Worm (Caenorhabditis elegans) whole organism, L2 larva: Measurements from ENCODE around the gene W01B6.4.

ENCODE experiments used
- ama-1 ChIP-seq: fragments of 150-350 bp; optimal IDR thresholded peaks from 2 replicates; lab custom pipeline; 2018; ENCODE audit warnings: inconsistent platforms
- nhr-11 ChIP-seq: fragments of 150-350 bp; optimal IDR thresholded peaks from 2 replicates; lab custom pipeline; 2014; ENCODE audit warnings: missing biosample characterization, missing genetic modification characterization
- nhr-237 ChIP-seq: fragments of 150-350 bp; optimal IDR thresholded peaks from 2 replicates; lab custom pipeline; 2014; ENCODE audit warnings: missing biosample characterization, missing genetic modification characterization
- nhr-77 ChIP-seq: fragments of 150-350 bp; optimal IDR thresholded peaks from 2 replicates; lab custom pipeline; 2014; ENCODE audit warnings: missing biosample characterization, missing genetic modification characterization
- snpc-4 ChIP-seq: fragments of 150-350 bp; optimal IDR thresholded peaks from 2 replicates; lab custom pipeline; 2014; ENCODE audit warnings: missing biosample characterization, missing genetic modification characterization
- unc-39 ChIP-seq: fragments of 150-350 bp; optimal IDR thresholded peaks from 2 replicates; lab custom pipeline; 2014; ENCODE audit warnings: missing biosample characterization, missing genetic modification characterization
- unc-62 ChIP-seq: fragments of 150-350 bp; optimal IDR thresholded peaks from 2 replicates; lab custom pipeline; 2014; ENCODE audit warnings: missing biosample characterization, missing genetic modification reagents, missing genetic modification characterization
- ztf-4 ChIP-seq: fragments of 150-350 bp; optimal IDR thresholded peaks from 2 replicates; lab custom pipeline; 2014; ENCODE audit warnings: missing biosample characterization, missing genetic modification characterization

- TF ChIP-seq unc-62 (no peak), nhr-77 (tag; lab: Kevin White, UChicago) (no peak), ztf-4 (tag; lab: Kevin White, UChicago) (no peak), nhr-237 (tag; lab: Kevin White, UChicago) (no peak), unc-39 (tag; lab: Kevin White, UChicago) (no peak), ama-1 (lab: Kevin White, UChicago) (no peak), nhr-11 (tag; lab: Kevin White, UChicago) (no peak), snpc-4 (tag; lab: Kevin White, UChicago) (no peak)
Measured at ce11 chrIV:10110870-10111269, 35.6 kb downstream of the W01B6.4 start.
